Fruit fly (Drosophila melanogaster): ENCODE measurements around the gene CG17544.

CG17544 gene

dm6 chr2L:19438685-19439597, 40.6 kb upstream of the CG17544 start (continued):
- TF ChIP-seq emc (GFP tag; optimal IDR thresholded peaks at IDR 0.05): no peak
- peak; percentile 10 for TF ChIP-seq dmrt99B (tag; optimal IDR thresholded peaks at IDR 0.05)
- TF ChIP-seq CG31388 (GFP tag; optimal IDR thresholded peaks at IDR 0.05): no peak
- no peak for TF ChIP-seq Neu2 (GFP tag; optimal IDR thresholded peaks at IDR 0.05; ENCODE audit: borderline replicate concordance)
- TF ChIP-seq Drgx (GFP tag; IDR thresholded peaks at IDR 0.05): 0 out of 2 replicates have a peak, but pooled peaks have one; percentile 21
- TF ChIP-seq CG6854 (GFP tag; optimal IDR thresholded peaks at IDR 0.05): no peak
- no peak for TF ChIP-seq odd (GFP tag; optimal IDR thresholded peaks at IDR 0.05)
- TF ChIP-seq HLH4C (GFP tag; IDR thresholded peaks at IDR 0.05; ENCODE audit: partially characterized antibody): no peak
- no peak for TF ChIP-seq pita (GFP tag; optimal IDR thresholded peaks at IDR 0.05)
- peak; percentile 82; the same call in 3 of the 4 replicates for TF ChIP-seq chinmo (GFP tag; IDR thresholded peaks at IDR 0.05; ENCODE audit: partially characterized antibody)
- no peak for TF ChIP-seq CG15011 (GFP tag; optimal IDR thresholded peaks at IDR 0.05)
- TF ChIP-seq CG8290 (GFP tag; optimal IDR thresholded peaks at IDR 0.05): no peak
- no peak for TF ChIP-seq CG8290 (tag; optimal IDR thresholded peaks at IDR 0.05)
- TF ChIP-seq NC2β (GFP tag; optimal IDR thresholded peaks at IDR 0.05): no peak
- no peak for TF ChIP-seq salm (tag; optimal IDR thresholded peaks at IDR 0.05)
- peak; percentile 87 for TF ChIP-seq Sry-β (GFP tag; optimal IDR thresholded peaks at IDR 0.05)
- no peak for TF ChIP-seq Ravus (GFP tag; IDR thresholded peaks at IDR 0.05)
- no peak for TF ChIP-seq jigr1 (GFP tag; IDR thresholded peaks at IDR 0.05)
- TF ChIP-seq dpn (GFP tag; optimal IDR thresholded peaks at IDR 0.05): no peak
- no peak for TF ChIP-seq lilli (GFP tag; optimal IDR thresholded peaks at IDR 0.05)
- no peak for TF ChIP-seq Scr (GFP tag; IDR thresholded peaks at IDR 0.05; ENCODE audit: partially characterized antibody)
- TF ChIP-seq NFAT (GFP tag; IDR thresholded peaks at IDR 0.05): no peak
- no peak for TF ChIP-seq danr (GFP tag; IDR thresholded peaks at IDR 0.05)
- no peak for TF ChIP-seq Dip3 (GFP tag; optimal IDR thresholded peaks at IDR 0.05)
- no peak for TF ChIP-seq CG9876 (GFP tag; optimal IDR thresholded peaks at IDR 0.05)
- no peak for TF ChIP-seq Side (GFP tag; optimal IDR thresholded peaks at IDR 0.05)
- no peak for TF ChIP-seq CG6654 (GFP tag; optimal IDR thresholded peaks at IDR 0.05)
- TF ChIP-seq fu2 (GFP tag; optimal IDR thresholded peaks at IDR 0.05): no peak
- TF ChIP-seq inv (GFP tag; IDR thresholded peaks at IDR 0.05; ENCODE audit: partially characterized antibody): no peak
- no peak for TF ChIP-seq lov (optimal IDR thresholded peaks at IDR 0.05)
- no peak for TF ChIP-seq lov (GFP tag; IDR thresholded peaks at IDR 0.05)
- TF ChIP-seq sim (GFP tag; IDR thresholded peaks at IDR 0.05): no peak
- TF ChIP-seq usp (GFP tag; optimal IDR thresholded peaks at IDR 0.05): no peak
- TF ChIP-seq CG11085 (GFP tag; IDR thresholded peaks at IDR 0.05): no peak
- no peak for TF ChIP-seq Dfd (GFP tag; optimal IDR thresholded peaks at IDR 0.05)
- no peak for TF ChIP-seq CG1233 (GFP tag; optimal IDR thresholded peaks at IDR 0.05)
- peak; percentile 99 for TF ChIP-seq Blimp-1 (GFP tag; optimal IDR thresholded peaks at IDR 0.05)
- 0 out of 2 replicates have a peak, but pooled peaks have one; percentile 17 for TF ChIP-seq Awh (GFP tag; IDR thresholded peaks at IDR 0.05)
- TF ChIP-seq Gug (GFP tag; IDR thresholded peaks at IDR 0.05): no peak
- peak; percentile 8 for TF ChIP-seq CG15514 (GFP tag; optimal IDR thresholded peaks at IDR 0.05)
- TF ChIP-seq gem (tag; optimal IDR thresholded peaks at IDR 0.05): peak; percentile 8
- TF ChIP-seq CG8944 (GFP tag; optimal IDR thresholded peaks at IDR 0.05): no peak
- no peak for TF ChIP-seq ac (GFP tag; optimal IDR thresholded peaks at IDR 0.05)
- 0 out of 2 replicates have a peak, but pooled peaks have one; percentile 11 for TF ChIP-seq CG13287 (GFP tag; IDR thresholded peaks at IDR 0.05; ENCODE audit: partially characterized antibody)
- peak; percentile 6 for TF ChIP-seq CG13894 (tag; optimal IDR thresholded peaks at IDR 0.05)
- TF ChIP-seq chif (GFP tag; optimal IDR thresholded peaks at IDR 0.05): no peak
- TF ChIP-seq sug (tag; optimal IDR thresholded peaks at IDR 0.05): no peak
- no peak for TF ChIP-seq Taf1 (GFP tag; IDR thresholded peaks at IDR 0.05)
- no peak for TF ChIP-seq pan (optimal IDR thresholded peaks at IDR 0.05)
- no peak for TF ChIP-seq pan (GFP tag; optimal IDR thresholded peaks at IDR 0.05 in 1 of 2, IDR thresholded peaks at IDR 0.05 in 1 of 2)
